Fruit fly (Drosophila melanogaster) whole organism, prepupa: ENCODE results near the gene mdlc.

ENCODE experiments used
- CG6854 ChIP-seq: fragments of 200-800 bp; sonication (Bioruptor generic); optimal IDR thresholded peaks from 2 replicates; lab custom pipeline; 2017; ENCODE audit warnings: missing biosample characterization, mild to moderate bottlenecking, missing genetic modification characterization
- CG8119 ChIP-seq: fragments of 200-800 bp; sonication (Bioruptor generic); IDR thresholded peaks from 3 replicates; pipeline ENCODE4 v1.3.6; 2022; ENCODE audit warnings: missing biosample characterization, missing genetic modification characterization
- CG8632 ChIP-seq: fragments of 200-800 bp; sonication (Bioruptor generic); optimal IDR thresholded peaks from 3 replicates; lab custom pipeline; 2016; ENCODE audit warnings: missing biosample characterization, missing genetic modification characterization
- dac ChIP-seq: fragments of 200-800 bp; sonication (Bioruptor generic); optimal IDR thresholded peaks from 2 replicates; lab custom pipeline; 2017; ENCODE audit warnings: missing biosample characterization, mild to moderate bottlenecking, missing genetic modification characterization

DNA sequence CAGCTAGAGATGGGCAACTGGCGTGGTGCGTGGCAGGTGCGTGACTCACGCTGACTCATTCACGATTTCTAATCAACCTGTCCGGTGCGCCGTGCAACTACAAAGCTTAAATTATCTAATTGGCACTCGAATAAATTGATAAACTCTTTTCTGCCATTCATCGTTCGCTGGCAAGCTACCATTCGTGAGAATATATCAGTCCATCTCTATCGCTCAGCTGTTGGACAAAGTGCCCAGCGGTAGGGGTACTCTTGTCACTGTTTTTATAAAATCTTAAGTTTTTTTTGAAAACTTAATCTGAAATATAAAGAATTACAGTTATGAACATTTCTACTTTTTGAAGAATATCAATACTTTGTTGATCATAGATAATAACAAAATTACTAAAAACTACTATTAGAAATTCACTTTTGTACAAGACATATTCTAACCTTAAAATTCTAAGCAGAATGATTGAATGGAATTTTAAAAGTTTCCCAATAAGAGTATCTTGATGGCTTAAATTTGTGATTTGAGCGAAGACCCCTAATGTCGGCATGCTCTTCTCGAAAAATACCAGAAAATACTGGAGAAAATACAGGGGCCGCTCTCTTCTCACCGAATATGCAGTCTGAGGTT lies 36.3 kb upstream of the mdlc start, which contains the start of the genes PIG-L and psidin:
- TF ChIP-seq CG6854 (GFP tag; lab: Kevin White, UChicago) (no peak), CG8632 (GFP tag; lab: Kevin White, UChicago) (peak; percentile 89), CG8119 (GFP tag; lab: Robert Waterston, UW) (peak; percentile 88), dac (GFP tag; lab: Kevin White, UChicago) (peak; percentile 59)
